Fruit fly (Drosophila melanogaster) Kc167 (cell line): Measurements from ENCODE around the gene amd.

Experiments
- Sin3A ChIP-seq: fragments of >200 bp; optimal IDR thresholded peaks from 2 replicates; lab custom pipeline; 2018; ENCODE audit warnings: missing external identifiers
- insv ChIP-seq: fragments of >200 bp; optimal IDR thresholded peaks from 3 replicates; lab custom pipeline; 2018; ENCODE audit warnings: missing external identifiers
- ttk ChIP-seq: sonication (Bioruptor generic); optimal IDR thresholded peaks from 2 replicates; lab custom pipeline; 2017; ENCODE audit warnings: missing external identifiers

- TF ChIP-seq Sin3A (no peak), ttk (lab: Kevin White, UChicago) (no peak), insv (no peak)
Observed at dm6 chr2L:19131905-19132402, 22.0 kb downstream of the amd start, which contains the start of the genes AsnRS and DCTN6-p27.
